Worm (Caenorhabditis elegans) whole organism, late embryonic: Measurements from ENCODE around the gene chil-24.

Source experiments
- F13H6.1 ChIP-seq: sonication (generic microtip); optimal IDR thresholded peaks from 2 replicates; lab custom pipeline; 2016; ENCODE audit warnings: missing genetic modification characterization, missing compliant biosample characterization
- ceh-14 ChIP-seq: sonication (generic microtip); optimal IDR thresholded peaks from 2 replicates; lab custom pipeline; 2016; ENCODE audit warnings: missing genotype, missing genetic modification characterization, missing compliant biosample characterization
- ceh-18 ChIP-seq: sonication (generic microtip); optimal IDR thresholded peaks from 2 replicates; lab custom pipeline; 2016; ENCODE audit warnings: missing genetic modification characterization, missing compliant biosample characterization
- elt-2 ChIP-seq: sonication (generic microtip); optimal IDR thresholded peaks from 2 replicates; lab custom pipeline; 2016; ENCODE audit warnings: missing genetic modification reagents, missing genetic modification characterization, missing compliant biosample characterization
- fkh-10 ChIP-seq: fragments of 150-350 bp; optimal IDR thresholded peaks from 2 replicates; lab custom pipeline; 2014; ENCODE audit warnings: missing biosample characterization, missing genetic modification reagents, missing genetic modification characterization
- hlh-30 ChIP-seq: sonication (generic microtip); optimal IDR thresholded peaks from 2 replicates; lab custom pipeline; 2017; ENCODE audit warnings: antibody characterized with exemption, missing genetic modification characterization, missing compliant biosample characterization; ENCODE audit not compliant: insufficient read depth
- lin-11 ChIP-seq: fragments of 200-800 bp; sonication (Bioruptor generic); optimal IDR thresholded peaks from 2 replicates; lab custom pipeline; 2018; ENCODE audit warnings: mild to moderate bottlenecking, missing genetic modification characterization, missing compliant biosample characterization
- mec-3 ChIP-seq: sonication (generic microtip); optimal IDR thresholded peaks from 2 replicates; lab custom pipeline; 2016; ENCODE audit warnings: borderline replicate concordance, missing genetic modification characterization, missing compliant biosample characterization
- pag-3 ChIP-seq: sonication (generic microtip); optimal IDR thresholded peaks from 2 replicates; lab custom pipeline; 2016; ENCODE audit warnings: missing compliant biosample characterization, missing genetic modification characterization, borderline replicate concordance
- pax-1 ChIP-seq: fragments of 150-350 bp; optimal IDR thresholded peaks from 2 replicates; lab custom pipeline; 2014; ENCODE audit warnings: missing biosample characterization, missing genetic modification characterization
- sox-2 ChIP-seq: fragments of 200-800 bp; sonication (Bioruptor generic); IDR thresholded peaks from 2 replicates; pipeline ENCODE4 v1.3.6; 2022; ENCODE audit warnings: missing genetic modification reagents, missing genetic modification characterization, missing compliant biosample characterization
- unc-3 ChIP-seq, 2 experiments: fragments of 200-800 bp in 1 of 2; sonication (Bioruptor generic) in 1 of 2; sonication (generic microtip) in 1 of 2; conservative IDR thresholded peaks in 1 of 2; optimal IDR thresholded peaks in 1 of 2; 2 replicates each; pipeline versions ENCODE4 v1.3.6 to Lab custom; 2016 to 2022; ENCODE audit warnings: missing compliant biosample characterization in 2 of 2, missing genetic modification characterization in 2 of 2, missing genetic modification reagents in 1 of 2
- unc-42 ChIP-seq: sonication (generic microtip); optimal IDR thresholded peaks from 2 replicates; lab custom pipeline; 2016; ENCODE audit warnings: missing genotype, missing genetic modification characterization, missing compliant biosample characterization

- no peak for TF ChIP-seq unc-3 (GFP tag; conservative IDR thresholded peaks at IDR 0.05; lab: Robert Waterston, UW)
- no peak for TF ChIP-seq unc-3 (tag; optimal IDR thresholded peaks at IDR 0.05; lab: Kevin White, UChicago)
- TF ChIP-seq mec-3 (tag; lab: Kevin White, UChicago) = no peak
- no peak for TF ChIP-seq unc-42 (tag; lab: Kevin White, UChicago)
- no peak for TF ChIP-seq pax-1
- no peak for TF ChIP-seq ceh-18 (tag; lab: Kevin White, UChicago)
- TF ChIP-seq ceh-14 (tag; lab: Kevin White, UChicago) = no peak
- TF ChIP-seq sox-2 = no peak
- no peak for TF ChIP-seq elt-2 (tag; lab: Kevin White, UChicago)
- TF ChIP-seq fkh-10 (GFP tag; lab: Kevin White, UChicago) = no peak
- no peak for TF ChIP-seq lin-11 (tag; lab: Kevin White, UChicago)
- no peak for TF ChIP-seq F13H6.1 (tag; lab: Kevin White, UChicago)
- no peak for TF ChIP-seq pag-3 (tag; lab: Kevin White, UChicago)
- no peak for TF ChIP-seq hlh-30 (tag; lab: Kevin White, UChicago)
Measured at ce11 chrII:3126341-3126740, 2.6 kb upstream of the chil-24 start, which contains the start of gene ins-19.
